Worm (Caenorhabditis elegans) whole organism, L4 larva: Measurements from ENCODE around the gene E04F6.9.

Experiments used
- ZK337.2 ChIP-seq: fragments of 200-800 bp; sonication (Bioruptor generic); IDR thresholded peaks from 2 replicates; pipeline ENCODE4 v1.3.6; 2022; ENCODE audit warnings: missing genetic modification reagents, missing genetic modification characterization, missing compliant biosample characterization
- ZK546.5 ChIP-seq, 2 experiments: sonication (generic microtip); optimal IDR thresholded peaks; 2 replicates each; lab custom pipeline; 2017; ENCODE audit warnings: missing biosample characterization in 2 of 2, missing genetic modification characterization in 2 of 2
- ama-1 ChIP-seq: fragments of 150-350 bp; optimal IDR thresholded peaks from 2 replicates; lab custom pipeline; 2014; ENCODE audit warnings: inconsistent platforms, mixed read lengths
- daf-12 ChIP-seq: fragments of 150-350 bp; optimal IDR thresholded peaks from 2 replicates; lab custom pipeline; 2014; ENCODE audit warnings: missing biosample characterization, missing genetic modification reagents, missing genetic modification characterization
- jun-1 ChIP-seq: fragments of 150-350 bp; optimal IDR thresholded peaks from 2 replicates; lab custom pipeline; 2014; ENCODE audit warnings: missing biosample characterization, missing genetic modification reagents, missing genetic modification characterization
- lin-39 ChIP-seq: fragments of 150-350 bp; optimal IDR thresholded peaks from 2 replicates; lab custom pipeline; 2014; ENCODE audit warnings: missing biosample characterization, missing genetic modification reagents, missing genetic modification characterization
- lsy-2 ChIP-seq, 2 experiments: fragments of 150-350 bp in 1 of 2; sonication (generic microtip) in 1 of 2; optimal IDR thresholded peaks; 2 replicates each; lab custom pipeline; 2014 to 2017; ENCODE audit warnings: missing biosample characterization in 2 of 2, missing genetic modification characterization in 2 of 2
- nhr-10 ChIP-seq: fragments of 150-350 bp; optimal IDR thresholded peaks from 2 replicates; lab custom pipeline; 2014; ENCODE audit warnings: missing biosample characterization, missing genetic modification characterization
- nhr-237 ChIP-seq: sonication (generic microtip); optimal IDR thresholded peaks from 2 replicates; lab custom pipeline; 2017; ENCODE audit warnings: missing biosample characterization, missing genetic modification characterization
- nhr-25 ChIP-seq: sonication (generic microtip); optimal IDR thresholded peaks from 2 replicates; lab custom pipeline; 2017; ENCODE audit warnings: missing genetic modification characterization, mild to moderate bottlenecking, missing compliant biosample characterization, antibody characterized with exemption, moderate library complexity, borderline replicate concordance; ENCODE audit not compliant: insufficient read depth
- nhr-6 ChIP-seq: fragments of 150-350 bp; optimal IDR thresholded peaks from 2 replicates; lab custom pipeline; 2014; ENCODE audit warnings: missing biosample characterization, missing genetic modification characterization
- pha-4 ChIP-seq, 2 experiments: fragments of 150-350 bp in 1 of 2; fragments of 200-800 bp in 1 of 2; sonication (Bioruptor generic) in 1 of 2; IDR thresholded peaks in 1 of 2; optimal IDR thresholded peaks in 1 of 2; 2 replicates each; pipeline versions ENCODE4 v1.3.6 to Lab custom; 2014 to 2022; ENCODE audit warnings: missing genetic modification characterization in 2 of 2, missing genetic modification reagents in 2 of 2, missing biosample characterization in 1 of 2, missing compliant biosample characterization in 1 of 2
- zag-1 ChIP-seq: fragments of 150-350 bp; optimal IDR thresholded peaks from 2 replicates; lab custom pipeline; 2014; ENCODE audit warnings: missing biosample characterization, missing genetic modification characterization
- zfp-3 ChIP-seq: fragments of 200-800 bp; sonication (Bioruptor generic); conservative IDR thresholded peaks from 2 replicates; pipeline ENCODE4 v1.3.6; 2022; ENCODE audit warnings: missing genetic modification reagents, missing genetic modification characterization, missing compliant biosample characterization

ce11 chrII:7231951-7232350, 20.0 kb upstream of the E04F6.9 start:
- TF ChIP-seq jun-1 (tag; lab: Kevin White, UChicago) (no peak), pha-4 (GFP tag; IDR thresholded peaks at IDR 0.05; lab: Robert Waterston, UW) (no peak), pha-4 (tag; optimal IDR thresholded peaks at IDR 0.05; lab: Kevin White, UChicago) (no peak), nhr-237 (tag; lab: Kevin White, UChicago) (no peak), lin-39 (no peak), ZK546.5 (tag; optimal IDR thresholded peaks at IDR 0.05; lab: Kevin White, UChicago) (no peak), ama-1 (lab: Kevin White, UChicago) (no peak), nhr-6 (tag; lab: Kevin White, UChicago) (no peak), zfp-3 (no peak), zag-1 (tag; lab: Kevin White, UChicago) (no peak), ZK337.2 (GFP tag; lab: Robert Waterston, UW) (no peak), daf-12 (tag; lab: Kevin White, UChicago) (no peak), lsy-2 (tag; optimal IDR thresholded peaks at IDR 0.05; lab: Kevin White, UChicago) (no peak), nhr-10 (tag; lab: Kevin White, UChicago) (no peak), nhr-25 (no peak)
